Worm (Caenorhabditis elegans) whole organism, L3 larva: ENCODE results near the gene srx-10.

Source experiments
- ceh-9 ChIP-seq: sonication (generic microtip); optimal IDR thresholded peaks from 2 replicates; lab custom pipeline; 2018; ENCODE audit warnings: missing biosample characterization, missing genetic modification characterization
- fkh-10 ChIP-seq: sonication (generic microtip); optimal IDR thresholded peaks from 2 replicates; lab custom pipeline; 2017; ENCODE audit warnings: missing biosample characterization, missing genetic modification reagents, missing genetic modification characterization
- hmg-11 ChIP-seq: sonication (generic microtip); optimal IDR thresholded peaks from 2 replicates; lab custom pipeline; 2016; ENCODE audit warnings: missing genetic modification characterization, missing compliant biosample characterization
- nhr-237 ChIP-seq: fragments of 150-350 bp; optimal IDR thresholded peaks from 2 replicates; lab custom pipeline; 2014; ENCODE audit warnings: missing biosample characterization, missing genetic modification characterization
- nhr-25 ChIP-seq: sonication (generic microtip); optimal IDR thresholded peaks from 2 replicates; lab custom pipeline; 2017; ENCODE audit warnings: missing biosample characterization, missing genetic modification characterization
- nhr-28 ChIP-seq: fragments of 150-350 bp; optimal IDR thresholded peaks from 2 replicates; lab custom pipeline; 2014; ENCODE audit warnings: missing biosample characterization, missing genetic modification characterization
- nhr-77 ChIP-seq: fragments of 150-350 bp; optimal IDR thresholded peaks from 2 replicates; lab custom pipeline; 2014; ENCODE audit warnings: missing biosample characterization, missing genetic modification characterization
- pha-4 ChIP-seq: fragments of 150-350 bp; optimal IDR thresholded peaks from 2 replicates; lab custom pipeline; 2014; ENCODE audit warnings: missing biosample characterization, missing genetic modification reagents, missing genetic modification characterization
- pqm-1 ChIP-seq: fragments of 150-350 bp; optimal IDR thresholded peaks from 2 replicates; lab custom pipeline; 2017; ENCODE audit warnings: missing biosample characterization, missing genetic modification characterization, inconsistent platforms
- skn-1 ChIP-seq: fragments of 150-350 bp; optimal IDR thresholded peaks from 2 replicates; lab custom pipeline; 2014; ENCODE audit warnings: missing biosample characterization, missing genetic modification characterization
- unc-62 ChIP-seq: fragments of 150-350 bp; sonication (generic microtip); optimal IDR thresholded peaks from 4 replicates; lab custom pipeline; 2014; ENCODE audit warnings: missing biosample characterization, missing genetic modification reagents, missing genetic modification characterization
- zag-1 ChIP-seq: fragments of 150-350 bp; optimal IDR thresholded peaks from 2 replicates; lab custom pipeline; 2014; ENCODE audit warnings: missing biosample characterization, missing genetic modification characterization
- ztf-4 ChIP-seq: fragments of 150-350 bp; optimal IDR thresholded peaks from 2 replicates; lab custom pipeline; 2014; ENCODE audit warnings: missing biosample characterization, missing genetic modification characterization

- TF ChIP-seq nhr-237 (no peak), ceh-9 (tag; lab: Kevin White, UChicago) (no peak), nhr-25 (tag; lab: Kevin White, UChicago) (no peak), hmg-11 (no peak), ztf-4 (tag; lab: Kevin White, UChicago) (no peak), zag-1 (tag; lab: Kevin White, UChicago) (no peak), unc-62 (GFP tag; lab: Kevin White, UChicago) (no peak), fkh-10 (GFP tag; lab: Kevin White, UChicago) (no peak), pha-4 (tag; lab: Kevin White, UChicago) (no peak), nhr-28 (tag; lab: Kevin White, UChicago) (no peak), nhr-77 (tag; lab: Kevin White, UChicago) (no peak), skn-1 (no peak), pqm-1 (tag; lab: Kevin White, UChicago) (no peak)
Measured at ce11 chrV:13915390-13915789, 30.9 kb downstream of the srx-10 start, which contains the start of gene gcy-32.
